Worm (Caenorhabditis elegans) whole organism, young adult: ENCODE data around the gene C07H4.1.

ENCODE experiments used
- B0019.2 ChIP-seq: fragments of 200-800 bp; sonication (Bioruptor generic); conservative IDR thresholded peaks from 2 replicates; pipeline ENCODE4 v1.3.6; 2022; ENCODE audit warnings: missing genetic modification reagents, missing genetic modification characterization, missing compliant biosample characterization
- B0035.1 ChIP-seq: sonication (generic microtip); optimal IDR thresholded peaks from 2 replicates; lab custom pipeline; 2016; ENCODE audit warnings: missing genetic modification characterization, mild to moderate bottlenecking, missing compliant biosample characterization, missing genotype, missing genetic modification reagents
- B0336.3 ChIP-seq: fragments of 200-800 bp; sonication (Bioruptor generic); IDR thresholded peaks from 2 replicates; pipeline ENCODE4 v1.3.6; 2022; ENCODE audit warnings: missing genetic modification characterization, missing compliant biosample characterization
- C17E4.6 ChIP-seq: fragments of 200-800 bp; sonication (Bioruptor generic); IDR thresholded peaks from 2 replicates; pipeline ENCODE4 v1.3.6; 2022; ENCODE audit warnings: missing genetic modification reagents, missing genetic modification characterization, missing compliant biosample characterization
- F10E7.11 ChIP-seq: sonication (generic microtip); optimal IDR thresholded peaks from 2 replicates; lab custom pipeline; 2017; ENCODE audit warnings: mild to moderate bottlenecking, missing genetic modification characterization, moderate library complexity, missing compliant biosample characterization
- F37B4.10 ChIP-seq: fragments of 200-800 bp; sonication (Bioruptor generic); IDR thresholded peaks from 2 replicates; pipeline ENCODE4 v1.3.6; 2022; ENCODE audit warnings: missing genetic modification characterization, missing compliant biosample characterization
- F52B5.7 ChIP-seq: sonication (generic microtip); optimal IDR thresholded peaks from 2 replicates; lab custom pipeline; 2016; ENCODE audit warnings: mild to moderate bottlenecking, missing genetic modification characterization, missing compliant biosample characterization
- F57A8.1 ChIP-seq: fragments of 200-800 bp; sonication (Bioruptor generic); optimal IDR thresholded peaks from 2 replicates; lab custom pipeline; 2018; ENCODE audit warnings: mild to moderate bottlenecking, missing genetic modification characterization, moderate library complexity, missing compliant biosample characterization
- F57C9.4 ChIP-seq: sonication (generic microtip); optimal IDR thresholded peaks from 2 replicates; lab custom pipeline; 2017; ENCODE audit warnings: mild to moderate bottlenecking, missing genetic modification characterization, missing compliant biosample characterization
- K11D2.4 ChIP-seq: fragments of 200-800 bp; sonication (Bioruptor generic); IDR thresholded peaks from 2 replicates; pipeline ENCODE4 v1.3.6; 2022; ENCODE audit warnings: missing genetic modification reagents, missing genetic modification characterization, missing compliant biosample characterization
- Y53F4B.3 ChIP-seq: fragments of 200-800 bp; sonication (Bioruptor generic); IDR thresholded peaks from 2 replicates; pipeline ENCODE4 v1.3.6; 2022; ENCODE audit warnings: missing genetic modification reagents, missing genetic modification characterization, missing compliant biosample characterization
- Y95B8A.8 ChIP-seq: fragments of 200-800 bp; sonication (Bioruptor generic); IDR thresholded peaks from 2 replicates; pipeline ENCODE4 v1.3.6; 2022; ENCODE audit warnings: missing genetic modification reagents, missing genetic modification characterization, missing compliant biosample characterization
- aptf-3 ChIP-seq: fragments of 200-800 bp; sonication (Bioruptor generic); IDR thresholded peaks from 2 replicates; pipeline ENCODE4 v1.3.6; 2022; ENCODE audit warnings: missing genetic modification characterization, missing compliant biosample characterization
- attf-5 ChIP-seq: fragments of 200-800 bp; sonication (Bioruptor generic); optimal IDR thresholded peaks from 2 replicates; lab custom pipeline; 2018; ENCODE audit warnings: mild to moderate bottlenecking, missing genetic modification characterization, missing compliant biosample characterization
- attf-6 ChIP-seq: fragments of 200-800 bp; sonication (Bioruptor generic); IDR thresholded peaks from 2 replicates; pipeline ENCODE4 v1.3.6; 2022; ENCODE audit warnings: missing genetic modification reagents, missing genetic modification characterization, missing compliant biosample characterization
- ceh-27 ChIP-seq: fragments of 200-800 bp; sonication (Bioruptor generic); optimal IDR thresholded peaks from 2 replicates; lab custom pipeline; 2018; ENCODE audit warnings: mild to moderate bottlenecking, missing genetic modification characterization, moderate library complexity, missing compliant biosample characterization
- ceh-40 ChIP-seq: fragments of 200-800 bp; sonication (Bioruptor generic); IDR thresholded peaks from 2 replicates; pipeline ENCODE4 v1.3.6; 2022; ENCODE audit warnings: missing genetic modification characterization, missing compliant biosample characterization
- dpff-1 ChIP-seq: sonication (generic microtip); optimal IDR thresholded peaks from 2 replicates; lab custom pipeline; 2017; ENCODE audit warnings: mild to moderate bottlenecking, missing genetic modification characterization, missing compliant biosample characterization
- dpl-1 ChIP-seq: fragments of 150-350 bp; optimal IDR thresholded peaks from 2 replicates; lab custom pipeline; 2014; ENCODE audit warnings: missing biosample characterization, missing genetic modification reagents, missing genetic modification characterization
- egl-18 ChIP-seq: fragments of 200-800 bp; sonication (Bioruptor generic); IDR thresholded peaks from 2 replicates; pipeline ENCODE4 v1.3.6; 2022; ENCODE audit warnings: missing genetic modification reagents, missing genetic modification characterization, missing compliant biosample characterization
- egrh-3 ChIP-seq: fragments of 200-800 bp; sonication (Bioruptor generic); IDR thresholded peaks from 2 replicates; pipeline ENCODE4 v1.3.6; 2022; ENCODE audit warnings: missing genetic modification reagents, missing genetic modification characterization, missing compliant biosample characterization
- ekl-4 ChIP-seq: fragments of 200-800 bp; sonication (Bioruptor generic); IDR thresholded peaks from 2 replicates; pipeline ENCODE4 v1.3.6; 2022; ENCODE audit warnings: missing genetic modification reagents, missing genetic modification characterization, missing compliant biosample characterization
- hsf-1 ChIP-seq: fragments of 200-800 bp; sonication (Bioruptor generic); IDR thresholded peaks from 2 replicates; pipeline ENCODE4 v1.3.6; 2022; ENCODE audit warnings: missing genetic modification reagents, missing genetic modification characterization, missing compliant biosample characterization
- let-607 ChIP-seq, 2 experiments: fragments of 200-800 bp in 1 of 2; sonication (Bioruptor generic) in 1 of 2; sonication (generic microtip) in 1 of 2; optimal IDR thresholded peaks; 2 replicates each; lab custom pipeline; 2016 to 2018; ENCODE audit warnings: mild to moderate bottlenecking in 2 of 2, missing compliant biosample characterization in 2 of 2, missing genetic modification characterization in 2 of 2, moderate library complexity in 2 of 2, missing genotype in 1 of 2
- madf-6 ChIP-seq: fragments of 200-800 bp; sonication (Bioruptor generic); IDR thresholded peaks from 2 replicates; pipeline ENCODE4 v1.3.6; 2022; ENCODE audit warnings: missing genetic modification reagents, missing genetic modification characterization, missing compliant biosample characterization
- mcd-1 ChIP-seq: fragments of 200-800 bp; sonication (Bioruptor generic); IDR thresholded peaks from 2 replicates; pipeline ENCODE4 v1.3.6; 2022; ENCODE audit warnings: missing genetic modification reagents, missing genetic modification characterization, missing compliant biosample characterization
- mel-28 ChIP-seq: sonication (generic microtip); optimal IDR thresholded peaks from 2 replicates; lab custom pipeline; 2016; ENCODE audit warnings: borderline replicate concordance, mild to moderate bottlenecking, missing genetic modification characterization, missing compliant biosample characterization
- nfyb-1 ChIP-seq: fragments of 200-800 bp; sonication (Bioruptor generic); IDR thresholded peaks from 2 replicates; pipeline ENCODE4 v1.3.6; 2022; ENCODE audit warnings: missing genetic modification reagents, missing genetic modification characterization, missing compliant biosample characterization
- nhr-120 ChIP-seq: fragments of 200-800 bp; sonication (Bioruptor generic); IDR thresholded peaks from 2 replicates; pipeline ENCODE4 v1.3.6; 2022; ENCODE audit warnings: missing genetic modification characterization, missing compliant biosample characterization
- nhr-179 ChIP-seq: sonication (generic microtip); optimal IDR thresholded peaks from 2 replicates; lab custom pipeline; 2016; ENCODE audit warnings: mild to moderate bottlenecking, missing genetic modification characterization, missing compliant biosample characterization
- nhr-90 ChIP-seq: sonication (generic microtip); optimal IDR thresholded peaks from 2 replicates; lab custom pipeline; 2016; ENCODE audit warnings: missing genotype, mild to moderate bottlenecking, missing genetic modification characterization, missing compliant biosample characterization
- rec-8 ChIP-seq, 2 experiments: sonication (generic microtip); optimal IDR thresholded peaks; 2 replicates each; lab custom pipeline; 2016; ENCODE audit warnings: mild to moderate bottlenecking in 2 of 2, missing genetic modification characterization in 2 of 2, missing genetic modification reagents in 2 of 2, missing genotype in 2 of 2, missing biosample characterization in 1 of 2, missing compliant biosample characterization in 1 of 2, moderate library complexity in 1 of 2
- sdz-38 ChIP-seq: sonication (generic microtip); optimal IDR thresholded peaks from 2 replicates; lab custom pipeline; 2016; ENCODE audit warnings: missing genotype, missing genetic modification characterization, missing compliant biosample characterization
- snpc-1.1 ChIP-seq: sonication (generic microtip); optimal IDR thresholded peaks from 2 replicates; lab custom pipeline; 2017; ENCODE audit warnings: missing genetic modification characterization, mild to moderate bottlenecking, missing compliant biosample characterization, antibody characterized with exemption, moderate library complexity, missing genotype, missing genetic modification reagents; ENCODE audit not compliant: insufficient read depth
- snpc-1.3 ChIP-seq: sonication (generic microtip); optimal IDR thresholded peaks from 2 replicates; lab custom pipeline; 2017; ENCODE audit warnings: missing genetic modification characterization, mild to moderate bottlenecking, missing compliant biosample characterization, antibody characterized with exemption, moderate library complexity, missing genotype, missing genetic modification reagents; ENCODE audit not compliant: insufficient read depth
- snpc-4 ChIP-seq, 5 experiments: fragments of 150-350 bp in 1 of 5; sonication (generic microtip) in 4 of 5; optimal IDR thresholded peaks; 2 replicates each; lab custom pipeline; 2014 to 2018; ENCODE audit warnings: missing genetic modification characterization in 5 of 5, missing biosample characterization in 3 of 5, antibody characterized with exemption in 2 of 5, mild to moderate bottlenecking in 2 of 5, missing compliant biosample characterization in 2 of 5, missing genotype in 2 of 5, moderate library complexity in 2 of 5, missing genetic modification reagents in 1 of 5
- somi-1 ChIP-seq: fragments of 200-800 bp; sonication (Bioruptor generic); optimal IDR thresholded peaks from 2 replicates; lab custom pipeline; 2018; ENCODE audit warnings: mild to moderate bottlenecking, missing genetic modification characterization, missing compliant biosample characterization
- sptf-2 ChIP-seq: fragments of 200-800 bp; sonication (Bioruptor generic); optimal IDR thresholded peaks from 2 replicates; lab custom pipeline; 2018; ENCODE audit warnings: mild to moderate bottlenecking, missing genetic modification characterization, missing compliant biosample characterization
- unc-130 ChIP-seq: sonication (generic microtip); optimal IDR thresholded peaks from 2 replicates; lab custom pipeline; 2016; ENCODE audit warnings: missing genetic modification reagents, missing genetic modification characterization, missing compliant biosample characterization
- unc-62 ChIP-seq: fragments of 150-350 bp; optimal IDR thresholded peaks from 2 replicates; lab custom pipeline; 2014; ENCODE audit warnings: missing biosample characterization, missing genetic modification reagents, missing genetic modification characterization
- xnd-1 ChIP-seq: sonication (generic microtip); optimal IDR thresholded peaks from 2 replicates; lab custom pipeline; 2016; ENCODE audit warnings: missing genotype, missing genetic modification reagents, missing genetic modification characterization, missing compliant biosample characterization
- zfh-2 ChIP-seq: fragments of 200-800 bp; sonication (Bioruptor generic); conservative IDR thresholded peaks from 2 replicates; pipeline ENCODE4 v1.3.6; 2022; ENCODE audit warnings: missing genetic modification reagents, missing genetic modification characterization, missing compliant biosample characterization
- ztf-18 ChIP-seq: sonication (generic microtip); optimal IDR thresholded peaks from 2 replicates; lab custom pipeline; 2016; ENCODE audit warnings: missing genotype, mild to moderate bottlenecking, missing genetic modification characterization, missing compliant biosample characterization
- ztf-22 ChIP-seq: fragments of 200-800 bp; sonication (Bioruptor generic); optimal IDR thresholded peaks from 2 replicates; lab custom pipeline; 2018; ENCODE audit warnings: mild to moderate bottlenecking, missing genetic modification characterization, moderate library complexity, missing compliant biosample characterization
- ztf-25 ChIP-seq: fragments of 200-800 bp; sonication (Bioruptor generic); IDR thresholded peaks from 2 replicates; pipeline ENCODE4 v1.3.6; 2022; ENCODE audit warnings: missing genetic modification reagents, missing genetic modification characterization, missing compliant biosample characterization
- ztf-26 ChIP-seq: sonication (generic microtip); optimal IDR thresholded peaks from 2 replicates; lab custom pipeline; 2017; ENCODE audit warnings: missing genetic modification characterization, missing compliant biosample characterization
- ztf-28 ChIP-seq: fragments of 200-800 bp; sonication (Bioruptor generic); IDR thresholded peaks from 2 replicates; pipeline ENCODE4 v1.3.6; 2022; ENCODE audit warnings: missing genetic modification reagents, missing genetic modification characterization, missing compliant biosample characterization

C07H4.1 gene

ce11 chrII:9057035-9057668 lies 36.3 kb downstream of the C07H4.1 start, which contains the start of gene rpl-32 (continued):
- no peak for TF ChIP-seq snpc-4 (GFP tag; optimal IDR thresholded peaks at IDR 0.05; lab: Kevin White, UChicago)
- TF ChIP-seq snpc-4 (tag; optimal IDR thresholded peaks at IDR 0.05; lab: Kevin White, UChicago), result peak; percentile 8 to 26 (median 20)
- no peak for TF ChIP-seq F57C9.4
- TF ChIP-seq dpff-1, result no peak
- TF ChIP-seq attf-6 (GFP tag; lab: Robert Waterston, UW), result no peak
- peak; percentile 71 for TF ChIP-seq snpc-1.3 (tag; lab: Kevin White, UChicago)
- no peak for TF ChIP-seq ztf-28
- peak; percentile 30 for TF ChIP-seq ceh-27 (GFP tag; lab: Kevin White, UChicago)
- peak in 1 of 2 experiments; percentile 54 for TF ChIP-seq let-607 (tag; optimal IDR thresholded peaks at IDR 0.05; lab: Kevin White, UChicago)
- TF ChIP-seq ztf-26, result no peak
- TF ChIP-seq zfh-2 (GFP tag; lab: Robert Waterston, UW), result no peak
- TF ChIP-seq egl-18 (GFP tag; lab: Robert Waterston, UW), result no peak
- TF ChIP-seq nhr-120, result no peak
- no peak for TF ChIP-seq F10E7.11
- no peak for TF ChIP-seq rec-8 (tag; optimal IDR thresholded peaks at IDR 0.05; lab: Kevin White, UChicago)
- TF ChIP-seq dpl-1 (GFP tag; lab: Kevin White, UChicago), result peak; percentile 9
- peak; percentile 91 for TF ChIP-seq attf-5 (GFP tag; lab: Kevin White, UChicago)
- no peak for TF ChIP-seq C17E4.6 (GFP tag; lab: Robert Waterston, UW)
- no peak for TF ChIP-seq somi-1 (GFP tag; lab: Kevin White, UChicago)
- TF ChIP-seq nfyb-1 (GFP tag; lab: Robert Waterston, UW), result 0 out of 2 replicates have a peak, but pooled peaks have one; percentile 46
- no peak for TF ChIP-seq B0035.1 (tag; lab: Kevin White, UChicago)
- no peak for TF ChIP-seq F37B4.10 (GFP tag; lab: Robert Waterston, UW)
- no peak for TF ChIP-seq ztf-22 (GFP tag; lab: Kevin White, UChicago)
- TF ChIP-seq F57A8.1 (GFP tag; lab: Kevin White, UChicago), result no peak
- peak; percentile 95 for TF ChIP-seq mcd-1
- TF ChIP-seq B0336.3, result no peak
- TF ChIP-seq sptf-2 (GFP tag; lab: Kevin White, UChicago), result no peak
- TF ChIP-seq mel-28, result no peak
- no peak for TF ChIP-seq Y53F4B.3
- TF ChIP-seq xnd-1 (tag; lab: Kevin White, UChicago), result no peak
- no peak; the same call in 1 of the 2 replicates for TF ChIP-seq K11D2.4 (GFP tag; lab: Robert Waterston, UW)
- TF ChIP-seq F52B5.7 (tag; lab: Kevin White, UChicago), result no peak
- no peak for TF ChIP-seq snpc-1.1 (tag; lab: Kevin White, UChicago)
- no peak for TF ChIP-seq unc-62 (GFP tag; lab: Kevin White, UChicago)
- no peak for TF ChIP-seq nhr-179 (tag; lab: Kevin White, UChicago)
- TF ChIP-seq ztf-18, result no peak
- no peak for TF ChIP-seq ekl-4 (GFP tag; lab: Robert Waterston, UW)
- no peak for TF ChIP-seq aptf-3 (GFP tag; lab: Robert Waterston, UW)
- no peak for TF ChIP-seq ceh-40
- TF ChIP-seq B0019.2 (GFP tag; lab: Robert Waterston, UW), result peak; percentile 52; the same call in 1 of the 2 replicates
- peak; percentile 63; the same call in 1 of the 2 replicates for TF ChIP-seq madf-6 (GFP tag; lab: Robert Waterston, UW)
- peak; percentile 7 for TF ChIP-seq unc-130
- no peak for TF ChIP-seq nhr-90 (tag; lab: Kevin White, UChicago)
- no peak for TF ChIP-seq ztf-25 (GFP tag; lab: Robert Waterston, UW)
- TF ChIP-seq sdz-38, result no peak
- TF ChIP-seq Y95B8A.8 (GFP tag; lab: Robert Waterston, UW), result no peak
- no peak for TF ChIP-seq hsf-1 (GFP tag; lab: Robert Waterston, UW)
- 0 out of 2 replicates have a peak, but pooled peaks have one; percentile 6 for TF ChIP-seq egrh-3 (GFP tag; lab: Robert Waterston, UW)
